Worm (Caenorhabditis elegans): ENCODE results near the gene vit-2.

vit-2 gene

DNA sequence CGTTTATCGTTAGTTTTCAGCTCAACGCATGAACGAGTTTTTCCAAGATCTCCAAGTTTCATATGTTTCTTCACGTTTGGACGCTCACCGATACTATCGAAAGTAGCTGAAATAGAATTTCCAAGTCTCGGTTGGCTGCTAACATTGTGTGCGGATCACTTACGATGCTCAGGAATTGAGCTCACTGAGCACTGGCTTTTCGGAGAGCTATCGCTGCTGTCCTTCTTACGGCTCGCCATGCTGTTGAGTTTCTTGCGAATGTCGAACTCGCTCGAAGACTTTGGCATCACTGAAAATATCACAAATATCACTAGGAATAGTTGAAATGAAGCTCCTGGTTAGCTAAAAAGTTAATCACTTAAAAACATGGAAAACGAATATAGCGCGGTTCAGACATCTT is 51.0 kb downstream of the vit-2 start:
- TF ChIP-seq ztf-29 (GFP tag; IDR thresholded peaks at IDR 0.05), result no peak
- TF ChIP-seq T22C8.4 (GFP tag; IDR thresholded peaks at IDR 0.05), result no peak
- no peak for TF ChIP-seq tab-1 (GFP tag; IDR thresholded peaks at IDR 0.05)
- no peak for TF ChIP-seq ztf-23 (GFP tag; IDR thresholded peaks at IDR 0.05)
- no peak for TF ChIP-seq klf-2 (GFP tag; conservative IDR thresholded peaks at IDR 0.05)
- TF ChIP-seq cog-1 (tag; optimal IDR thresholded peaks at IDR 0.05), result no peak
- no peak for TF ChIP-seq ref-1 (GFP tag; conservative IDR thresholded peaks at IDR 0.05)
- TF ChIP-seq flt-1 (GFP tag; IDR thresholded peaks at IDR 0.05), result no peak
- TF ChIP-seq med-1 (GFP tag; optimal IDR thresholded peaks at IDR 0.05; ENCODE audit: insufficient read depth), result no peak

- TF ChIP-seq ref-1 (GFP tag; conservative IDR thresholded peaks at IDR 0.05), result no peak
- no peak for TF ChIP-seq ztf-23 (GFP tag; IDR thresholded peaks at IDR 0.05)
- TF ChIP-seq klf-2 (GFP tag; conservative IDR thresholded peaks at IDR 0.05), result no peak
- TF ChIP-seq med-1 (GFP tag; optimal IDR thresholded peaks at IDR 0.05; ENCODE audit: insufficient read depth), result no peak
Observed at ce11 chrX:5152931-5153330, 52.1 kb downstream of the vit-2 start.

DNA sequence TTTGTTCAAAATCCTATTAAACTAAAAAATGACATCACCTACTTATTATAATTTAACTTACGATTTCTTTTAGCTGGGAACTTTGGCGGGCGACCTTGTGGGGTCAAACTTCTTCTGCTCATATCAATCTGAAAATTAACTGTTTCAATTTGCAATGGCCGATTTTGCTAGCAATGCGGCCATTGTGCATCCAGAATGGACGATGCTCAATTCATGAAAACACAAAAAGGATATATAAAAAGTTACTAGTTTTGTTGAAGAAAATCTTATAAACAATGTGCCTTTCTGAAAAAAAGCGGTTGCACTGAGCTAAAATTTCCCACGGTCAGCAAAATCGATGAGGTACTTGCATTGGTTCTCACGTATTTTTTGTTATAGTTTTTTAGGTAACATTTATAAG is 53.4 kb downstream of the vit-2 start, which contains the start of gene C31H2.3:
TSS of gene C31H2.3 (minus strand) at position 101 of the 400 bp plus-strand sequence.
- no peak for TF ChIP-seq ztf-29 (GFP tag; IDR thresholded peaks at IDR 0.05)
- no peak for TF ChIP-seq flt-1 (GFP tag; IDR thresholded peaks at IDR 0.05)

All from whole organism, midembryonic.